Worm (Caenorhabditis elegans) whole organism, young adult: Measurements from ENCODE around the gene F54C8.7.
"Not testable (repeated sequence)": the region's sequence is repeated elsewhere in the genome, so short reads cannot be mapped to it uniquely, and the experiment has no call there.

Experiments used
- lir-1 ChIP-seq: fragments of 200-800 bp; sonication (Bioruptor generic); conservative IDR thresholded peaks from 2 replicates; pipeline ENCODE4 v1.3.6; 2022; ENCODE audit warnings: missing genetic modification reagents, missing genetic modification characterization, missing compliant biosample characterization
- nfya-1 ChIP-seq: sonication (generic microtip); optimal IDR thresholded peaks from 2 replicates; lab custom pipeline; 2017; ENCODE audit warnings: antibody characterized with exemption, missing compliant biosample characterization, missing genetic modification characterization, borderline replicate concordance; ENCODE audit not compliant: insufficient read depth
- snpc-4 ChIP-seq, 5 experiments: fragments of 150-350 bp in 1 of 5; sonication (generic microtip) in 4 of 5; optimal IDR thresholded peaks; 2 replicates each; lab custom pipeline; 2014 to 2018; ENCODE audit warnings: missing genetic modification characterization in 5 of 5, missing biosample characterization in 3 of 5, antibody characterized with exemption in 2 of 5, mild to moderate bottlenecking in 2 of 5, missing compliant biosample characterization in 2 of 5, missing genotype in 2 of 5, moderate library complexity in 2 of 5, missing genetic modification reagents in 1 of 5

DNA sequence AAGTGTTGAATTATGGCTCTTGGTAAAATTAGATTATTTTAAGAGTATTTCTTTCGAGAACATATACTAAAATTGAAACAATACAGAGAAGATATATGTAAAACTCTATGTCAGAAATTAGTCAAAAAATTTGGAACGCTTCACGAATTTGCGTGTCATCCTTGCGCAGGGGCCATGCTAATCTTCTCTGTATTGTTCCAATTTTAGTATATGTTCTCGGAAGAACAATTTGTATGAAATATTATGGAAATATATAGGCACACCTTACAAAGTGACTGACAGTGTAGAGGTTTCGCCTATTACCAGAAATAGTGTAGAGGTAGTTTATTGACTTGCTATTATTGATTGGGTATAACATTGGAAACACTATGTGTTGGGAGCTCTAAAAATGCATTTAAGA, 6.2 kb downstream of the F54C8.7 start:
- TF ChIP-seq nfya-1 (tag; lab: Kevin White, UChicago); lir-1 (GFP tag; lab: Robert Waterston, UW); snpc-4 (GFP tag; optimal IDR thresholded peaks at IDR 0.05; lab: Kevin White, UChicago): not testable (repeated sequence)
- TF ChIP-seq snpc-4 (tag; optimal IDR thresholded peaks at IDR 0.05; lab: Kevin White, UChicago), result peak in 2 of 4 experiments; percentile 82 to 88
